Worm (Caenorhabditis elegans) whole organism, L4/young adult: ENCODE data around the gene gln-2.

Experiments used
- W03F9.2 ChIP-seq: fragments of 150-350 bp; optimal IDR thresholded peaks from 2 replicates; lab custom pipeline; 2014; ENCODE audit warnings: missing biosample characterization, missing genetic modification characterization
- dao-5 ChIP-seq: sonication (generic microtip); optimal IDR thresholded peaks from 2 replicates; lab custom pipeline; 2016; ENCODE audit warnings: missing genotype, missing genetic modification characterization, moderate library complexity, missing compliant biosample characterization
- him-1 ChIP-seq: sonication (generic microtip); optimal IDR thresholded peaks from 2 replicates; lab custom pipeline; 2016; ENCODE audit warnings: missing genotype, missing genetic modification reagents, missing genetic modification characterization, missing compliant biosample characterization

gln-2 gene

ce11 chrIII:9922310-9922709, 22.3 kb downstream of the gln-2 start:
- TF ChIP-seq him-1 (tag; lab: Kevin White, UChicago): no peak
- no peak for TF ChIP-seq W03F9.2 (tag; lab: Kevin White, UChicago)
- no peak for TF ChIP-seq dao-5 (tag; lab: Kevin White, UChicago)

ce11 chrIII:9920764-9921163, 23.9 kb downstream of the gln-2 start, which contains the start of gene F40F12.3:
F40F12.3 (minus strand) TSS chrIII:9920864.
- no peak for TF ChIP-seq W03F9.2 (tag; lab: Kevin White, UChicago)
- TF ChIP-seq him-1 (tag; lab: Kevin White, UChicago): no peak
- TF ChIP-seq dao-5 (tag; lab: Kevin White, UChicago): no peak

ce11 chrIII:9913722-9914121, 30.9 kb downstream of the gln-2 start, which contains the start of gene cbp-3:
cbp-3 (plus strand) TSS chrIII:9913993.
- TF ChIP-seq him-1 (tag; lab: Kevin White, UChicago): no peak
- no peak for TF ChIP-seq W03F9.2 (tag; lab: Kevin White, UChicago)
- no peak for TF ChIP-seq dao-5 (tag; lab: Kevin White, UChicago)

- no peak for TF ChIP-seq W03F9.2 (tag; lab: Kevin White, UChicago)
- TF ChIP-seq him-1 (tag; lab: Kevin White, UChicago): no peak
- TF ChIP-seq dao-5 (tag; lab: Kevin White, UChicago): no peak
These were observed 31.6 kb downstream of the gln-2 start for ce11 chrIII:9912998-9913397.

- no peak for TF ChIP-seq dao-5 (tag; lab: Kevin White, UChicago)
- no peak for TF ChIP-seq him-1 (tag; lab: Kevin White, UChicago)
- no peak for TF ChIP-seq W03F9.2 (tag; lab: Kevin White, UChicago)
These were observed 32.1 kb downstream of the gln-2 start for ce11 chrIII:9912501-9912900.

ce11 chrIII:9910608-9911479, 33.8 kb downstream of the gln-2 start, which contains the start of the genes cyld-1 and F40F12.9:
cyld-1 (minus strand) TSS chrIII:9910658.
F40F12.9 (plus strand) TSS chrIII:9911328.
- TF ChIP-seq him-1 (tag; lab: Kevin White, UChicago) (no peak), dao-5 (tag; lab: Kevin White, UChicago) (no peak), W03F9.2 (tag; lab: Kevin White, UChicago) (peak; percentile 17)

- no peak for TF ChIP-seq him-1 (tag; lab: Kevin White, UChicago)
- no peak for TF ChIP-seq W03F9.2 (tag; lab: Kevin White, UChicago)
- no peak for TF ChIP-seq dao-5 (tag; lab: Kevin White, UChicago)
These were observed 35.9 kb downstream of the gln-2 start for ce11 chrIII:9908769-9909168.

- no peak for TF ChIP-seq W03F9.2 (tag; lab: Kevin White, UChicago)
- no peak for TF ChIP-seq dao-5 (tag; lab: Kevin White, UChicago)
- TF ChIP-seq him-1 (tag; lab: Kevin White, UChicago): no peak
These were observed 37.0 kb downstream of the gln-2 start for ce11 chrIII:9907574-9907973.

ce11 chrIII:9905307-9905706, 39.3 kb downstream of the gln-2 start:
- TF ChIP-seq dao-5 (tag; lab: Kevin White, UChicago): no peak
- TF ChIP-seq him-1 (tag; lab: Kevin White, UChicago): peak; percentile 37
- no peak for TF ChIP-seq W03F9.2 (tag; lab: Kevin White, UChicago)

ce11 chrIII:9903694-9904292, 40.8 kb downstream of the gln-2 start:
- TF ChIP-seq dao-5 (tag; lab: Kevin White, UChicago) (no peak), him-1 (tag; lab: Kevin White, UChicago) (no peak), W03F9.2 (tag; lab: Kevin White, UChicago) (no peak)

- TF ChIP-seq W03F9.2 (tag; lab: Kevin White, UChicago) (no peak), him-1 (tag; lab: Kevin White, UChicago) (no peak), dao-5 (tag; lab: Kevin White, UChicago) (no peak)
These were observed 44.9 kb downstream of the gln-2 start for ce11 chrIII:9899720-9900119.
